Fruit fly (Drosophila melanogaster): ENCODE data around the gene CG13893.

Gene CG13893

DNA sequence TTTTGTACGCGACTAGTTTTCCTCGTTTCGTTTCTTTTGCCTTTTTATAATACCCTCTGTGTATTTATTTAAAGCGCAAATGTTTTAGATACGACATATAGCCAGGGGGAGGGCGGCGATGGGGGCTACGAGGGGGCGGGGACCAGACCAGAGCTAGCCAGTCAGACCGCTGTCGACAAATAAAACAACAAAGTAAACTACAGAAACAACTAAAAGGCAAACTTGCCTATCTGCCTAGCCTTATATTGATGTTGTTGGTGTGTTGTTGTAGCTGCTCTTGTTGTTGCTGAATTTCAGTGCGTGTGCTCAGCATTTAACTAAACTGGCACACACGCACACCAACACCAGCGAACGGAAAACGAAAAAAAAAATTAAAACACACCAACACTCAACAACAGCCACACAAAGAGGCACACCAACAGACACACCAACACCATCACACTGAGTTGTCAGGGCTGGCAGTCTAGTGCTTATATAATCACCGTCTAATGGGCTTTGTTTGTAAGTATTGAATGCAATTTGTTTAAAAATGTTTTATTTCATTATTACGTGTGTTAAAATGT is 25.6 kb upstream of the CG13893 start:
- TF ChIP-seq pad (GFP tag; optimal IDR thresholded peaks at IDR 0.05) (no peak), cnc (optimal IDR thresholded peaks at IDR 0.05) (no peak), bab1 (GFP tag; optimal IDR thresholded peaks at IDR 0.05) (no peak), CG7101 (tag; optimal IDR thresholded peaks at IDR 0.05) (no peak), ovo (GFP tag; optimal IDR thresholded peaks at IDR 0.05) (peak; percentile 28), kay (GFP tag; ENCODE audit: borderline replicate concordance) (no peak), cic (GFP tag; optimal IDR thresholded peaks at IDR 0.05) (peak; percentile 55), CG12768 (GFP tag; optimal IDR thresholded peaks at IDR 0.05) (peak; percentile 65), toe (GFP tag; optimal IDR thresholded peaks at IDR 0.05) (no peak), CG1620 (GFP tag; optimal IDR thresholded peaks at IDR 0.05) (no peak), CG14711 (tag; optimal IDR thresholded peaks at IDR 0.05) (no peak)

DNA sequence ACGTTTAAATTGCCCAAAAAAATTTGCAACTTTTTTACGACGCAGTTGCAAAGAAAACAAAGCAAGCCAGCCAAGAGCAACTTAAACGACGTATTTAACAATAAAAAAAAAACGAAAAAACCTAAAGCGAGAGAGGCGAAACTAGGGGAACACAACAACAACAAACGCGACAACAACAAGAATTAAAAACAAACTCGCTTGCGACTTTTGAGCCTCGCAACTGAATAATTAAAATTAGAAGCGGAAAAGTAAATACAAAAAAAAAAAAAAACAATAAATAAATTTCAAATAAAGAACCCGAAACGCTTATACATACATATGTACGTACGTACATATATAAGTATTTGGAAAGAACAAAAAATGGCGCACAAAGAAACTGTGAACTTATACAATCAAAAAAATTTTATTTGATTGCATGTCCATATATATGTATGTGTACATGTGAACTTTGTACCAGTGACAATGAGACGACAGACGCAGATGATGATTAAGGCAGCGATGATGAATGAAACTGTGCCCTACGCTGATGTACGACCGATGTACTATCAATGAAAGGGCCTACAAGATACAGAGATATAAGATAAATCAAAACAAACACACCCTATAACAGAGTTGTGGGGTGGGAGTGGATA is 25.0 kb upstream of the CG13893 start:
- peak; percentile 97 for TF ChIP-seq kay (GFP tag; ENCODE audit: borderline replicate concordance)
- no peak for TF ChIP-seq CG7101 (tag; optimal IDR thresholded peaks at IDR 0.05)
- TF ChIP-seq Hr96 (GFP tag; optimal IDR thresholded peaks at IDR 0.05) = peak; percentile 21

DNA sequence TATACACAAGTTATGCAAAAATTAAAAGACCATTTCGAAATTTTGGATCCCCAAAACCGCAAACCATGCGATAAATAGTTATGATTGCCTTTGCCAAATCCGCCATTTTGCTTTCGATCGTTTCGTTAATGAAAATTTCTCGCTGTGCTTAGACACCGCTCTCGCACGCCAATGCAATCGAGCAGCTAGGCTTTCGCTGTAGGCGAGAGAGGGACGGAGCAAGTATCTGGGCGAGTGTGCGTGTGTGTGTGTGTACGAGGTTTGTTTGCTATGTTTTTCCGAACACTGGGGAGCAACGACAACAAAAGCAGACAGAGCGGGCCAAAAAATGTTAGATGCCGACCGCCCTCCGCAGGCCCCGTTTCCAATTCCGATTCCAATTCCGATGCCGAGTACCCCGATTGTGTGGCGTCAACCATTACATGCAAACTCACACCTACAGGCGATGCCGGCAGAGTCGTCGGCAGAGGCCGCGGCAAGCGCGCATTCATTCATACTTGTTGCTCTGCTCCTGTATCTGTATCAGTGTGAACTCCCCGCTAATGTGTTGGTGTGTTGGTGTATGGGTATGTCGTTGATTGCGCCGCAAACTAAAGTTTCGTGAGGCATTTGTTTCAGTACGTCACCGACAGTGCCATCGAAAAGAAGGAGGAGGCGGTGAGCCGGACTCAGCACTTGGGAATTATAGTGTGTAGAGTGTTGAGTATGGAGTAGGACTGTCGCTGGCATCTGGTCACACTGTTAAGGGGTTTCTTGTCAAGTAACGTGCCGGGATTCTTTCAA is 24.2 kb upstream of the CG13893 start:
- TF ChIP-seq toe (GFP tag; optimal IDR thresholded peaks at IDR 0.05) = peak; percentile 49
- peak; percentile 45 for TF ChIP-seq CG7101 (tag; optimal IDR thresholded peaks at IDR 0.05)
- TF ChIP-seq ovo (GFP tag; optimal IDR thresholded peaks at IDR 0.05) = peak; percentile 17
- peak; percentile 11 for TF ChIP-seq bab1 (GFP tag; optimal IDR thresholded peaks at IDR 0.05)
- peak; percentile 61 for TF ChIP-seq tj (GFP tag; optimal IDR thresholded peaks at IDR 0.05)
- peak; percentile 52 for TF ChIP-seq CG11617 (GFP tag; optimal IDR thresholded peaks at IDR 0.05)
- TF ChIP-seq Hr96 (GFP tag; optimal IDR thresholded peaks at IDR 0.05) = no peak
- TF ChIP-seq CG14711 (tag; optimal IDR thresholded peaks at IDR 0.05) = peak; percentile 27
- no peak for TF ChIP-seq kay (GFP tag; ENCODE audit: borderline replicate concordance)
- peak; percentile 46 for TF ChIP-seq Clk (GFP tag; optimal IDR thresholded peaks at IDR 0.05)
- TF ChIP-seq CG1620 (GFP tag; optimal IDR thresholded peaks at IDR 0.05) = no peak
- TF ChIP-seq pad (GFP tag; optimal IDR thresholded peaks at IDR 0.05) = peak; percentile 71
- TF ChIP-seq Crg-1 (GFP tag; optimal IDR thresholded peaks at IDR 0.05) = peak; percentile 23
- TF ChIP-seq cic (GFP tag; optimal IDR thresholded peaks at IDR 0.05) = peak; percentile 99
- peak; percentile 82 for TF ChIP-seq Mnt (GFP tag; optimal IDR thresholded peaks at IDR 0.05)
- no peak for TF ChIP-seq CG7045 (GFP tag; optimal IDR thresholded peaks at IDR 0.05)
- no peak for TF ChIP-seq cnc (optimal IDR thresholded peaks at IDR 0.05)
- peak; percentile 89 for TF ChIP-seq CG12768 (GFP tag; optimal IDR thresholded peaks at IDR 0.05)
- TF ChIP-seq CG5204 (GFP tag; optimal IDR thresholded peaks at IDR 0.05) = no peak
- peak; percentile 10 for TF ChIP-seq CG33017 (tag; optimal IDR thresholded peaks at IDR 0.05)

DNA sequence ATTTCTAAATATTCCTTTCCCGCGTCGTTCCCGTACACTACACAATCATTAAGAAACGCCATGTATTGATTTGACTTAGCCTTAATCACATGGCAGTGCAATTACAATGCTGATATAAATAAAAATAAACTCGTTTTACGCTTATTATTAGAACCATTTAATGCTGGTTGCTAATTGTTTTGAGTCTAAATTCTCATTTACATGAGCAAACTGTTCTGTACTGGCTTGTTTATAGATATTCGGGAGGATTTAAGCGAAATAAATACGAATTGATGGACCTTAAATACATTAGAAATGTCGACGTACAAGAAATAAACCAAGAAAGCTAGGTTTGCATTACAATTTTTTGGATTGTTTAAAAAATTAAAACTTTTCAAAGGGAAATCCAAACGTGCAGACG is 23.6 kb upstream of the CG13893 start:
- peak; percentile 78 for TF ChIP-seq kay (GFP tag; ENCODE audit: borderline replicate concordance)
- no peak for TF ChIP-seq CG11617 (GFP tag; optimal IDR thresholded peaks at IDR 0.05)

DNA sequence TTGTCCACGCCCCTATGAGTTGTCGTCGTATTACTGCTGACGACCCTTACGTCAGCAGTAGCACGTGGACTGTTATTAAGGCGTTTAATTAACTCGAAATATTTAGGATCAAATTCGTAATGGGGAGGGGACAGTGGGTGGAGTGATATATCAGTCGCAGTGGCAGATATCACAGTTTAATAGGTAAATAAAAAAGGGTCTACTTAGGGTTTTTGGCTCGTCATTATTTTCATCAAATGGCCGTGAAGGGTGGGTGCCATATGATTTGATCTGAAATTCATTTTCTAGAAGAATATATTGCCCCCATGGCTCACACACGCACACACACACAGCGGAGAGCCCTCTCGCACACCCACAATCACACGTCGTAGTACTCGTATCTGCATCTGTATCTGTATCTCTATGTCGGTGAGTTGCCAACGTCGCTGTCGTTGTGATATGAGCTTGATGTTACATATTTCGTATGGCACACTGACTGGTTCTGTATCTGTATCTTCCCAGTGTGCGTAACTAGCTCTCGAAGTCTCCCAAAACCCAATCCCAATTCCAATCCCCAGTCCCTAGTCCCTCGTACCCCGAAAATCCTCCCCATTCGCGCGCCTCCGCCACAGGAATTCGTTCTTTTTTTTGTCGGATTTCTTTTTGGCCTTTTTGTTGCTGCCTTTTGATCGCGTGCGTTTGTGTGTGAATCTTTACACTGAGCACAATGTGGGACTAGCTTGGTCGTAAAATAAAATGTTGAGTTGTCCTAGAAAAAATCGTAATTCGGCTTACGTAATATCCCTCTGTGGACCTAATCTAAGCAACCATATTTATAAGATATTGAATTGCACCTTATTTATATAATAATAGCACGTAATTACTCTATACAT is 22.9 kb upstream of the CG13893 start:
- peak; percentile 30 for TF ChIP-seq CG12768 (GFP tag; optimal IDR thresholded peaks at IDR 0.05)
- peak; percentile 40 for TF ChIP-seq cic (GFP tag; optimal IDR thresholded peaks at IDR 0.05)
- peak; percentile 19 for TF ChIP-seq toe (GFP tag; optimal IDR thresholded peaks at IDR 0.05)
- TF ChIP-seq CG11617 (GFP tag; optimal IDR thresholded peaks at IDR 0.05) = no peak
- peak; percentile 11 for TF ChIP-seq Hr96 (GFP tag; optimal IDR thresholded peaks at IDR 0.05)
- TF ChIP-seq CG1620 (GFP tag; optimal IDR thresholded peaks at IDR 0.05) = no peak
- no peak for TF ChIP-seq Crg-1 (GFP tag; optimal IDR thresholded peaks at IDR 0.05)
- TF ChIP-seq tj (GFP tag; optimal IDR thresholded peaks at IDR 0.05) = peak; percentile 69
- TF ChIP-seq bab1 (GFP tag; optimal IDR thresholded peaks at IDR 0.05) = no peak
- TF ChIP-seq Clk (GFP tag; optimal IDR thresholded peaks at IDR 0.05) = no peak
- TF ChIP-seq CG5204 (GFP tag; optimal IDR thresholded peaks at IDR 0.05) = peak; percentile 27
- peak; percentile 86 for TF ChIP-seq kay (GFP tag; ENCODE audit: borderline replicate concordance)
- peak; percentile 16 for TF ChIP-seq CG7045 (GFP tag; optimal IDR thresholded peaks at IDR 0.05)
- TF ChIP-seq Mnt (GFP tag; optimal IDR thresholded peaks at IDR 0.05) = no peak
- TF ChIP-seq CG14711 (tag; optimal IDR thresholded peaks at IDR 0.05) = no peak
- no peak for TF ChIP-seq CG33017 (tag; optimal IDR thresholded peaks at IDR 0.05)
- TF ChIP-seq ovo (GFP tag; optimal IDR thresholded peaks at IDR 0.05) = peak; percentile 9
- no peak for TF ChIP-seq cnc (optimal IDR thresholded peaks at IDR 0.05)
- TF ChIP-seq CG7101 (tag; optimal IDR thresholded peaks at IDR 0.05) = no peak
- TF ChIP-seq pad (GFP tag; optimal IDR thresholded peaks at IDR 0.05) = no peak

Data from whole organism, adult.